Fruit fly (Drosophila melanogaster) whole organism, wandering third instar larva: Measurements from ENCODE around the gene CG42680.

Experiments
- Abd-B ChIP-seq: fragments of >200 bp; optimal IDR thresholded peaks from 2 replicates; lab custom pipeline; 2017; ENCODE audit warnings: missing biosample characterization, missing genetic modification characterization
- Dfd ChIP-seq: fragments of >200 bp; optimal IDR thresholded peaks from 2 replicates; lab custom pipeline; 2017; ENCODE audit warnings: missing biosample characterization, missing genetic modification characterization
- GATAd ChIP-seq: sonication (Bioruptor generic); optimal IDR thresholded peaks from 2 replicates; lab custom pipeline; 2016; ENCODE audit warnings: missing biosample characterization, missing genetic modification characterization
- Hr78 ChIP-seq: fragments of >200 bp; optimal IDR thresholded peaks from 2 replicates; lab custom pipeline; 2017; ENCODE audit warnings: missing biosample characterization, missing genetic modification characterization
- Hr83 ChIP-seq: fragments of 200-300 bp; sonication (Bioruptor generic); optimal IDR thresholded peaks from 2 replicates; lab custom pipeline; 2016; ENCODE audit warnings: missing biosample characterization, mild to moderate bottlenecking, missing genetic modification characterization, moderate library complexity; ENCODE audit not compliant: poor library complexity, severe bottlenecking
- OdsH ChIP-seq: fragments of 200-800 bp; sonication (Bioruptor generic); optimal IDR thresholded peaks from 2 replicates; lab custom pipeline; 2016; ENCODE audit warnings: missing biosample characterization, mild to moderate bottlenecking, missing genetic modification characterization
- Vsx2 ChIP-seq: fragments of 200-300, 225-300 bp; sonication (Bioruptor generic); optimal IDR thresholded peaks from 2 replicates; lab custom pipeline; 2018; ENCODE audit warnings: missing biosample characterization, missing genetic modification characterization; ENCODE audit not compliant: partially characterized antibody
- brk ChIP-seq: fragments of 200-800 bp; sonication (Bioruptor generic); optimal IDR thresholded peaks from 2 replicates; lab custom pipeline; 2016; ENCODE audit warnings: missing biosample characterization, mild to moderate bottlenecking, missing genetic modification characterization
- dsf ChIP-seq: sonication (Bioruptor generic); optimal IDR thresholded peaks from 2 replicates; lab custom pipeline; 2016; ENCODE audit warnings: missing biosample characterization, missing genetic modification characterization, borderline replicate concordance
- foxo ChIP-seq, 2 experiments: fragments of 200-800 bp; sonication (Bioruptor generic); optimal IDR thresholded peaks; 2 replicates in 1 of 2; 3 replicates in 1 of 2; lab custom pipeline; 2016 to 2017; ENCODE audit warnings: missing biosample characterization in 2 of 2, missing genetic modification characterization in 2 of 2
- fru ChIP-seq: fragments of 200-800 bp; sonication (Bioruptor generic); optimal IDR thresholded peaks from 3 replicates; lab custom pipeline; 2016; ENCODE audit warnings: missing biosample characterization, mild to moderate bottlenecking, missing genetic modification characterization
- h ChIP-seq: fragments of 200-800 bp; sonication (Bioruptor generic); optimal IDR thresholded peaks from 3 replicates; lab custom pipeline; 2016; ENCODE audit warnings: missing biosample characterization, mild to moderate bottlenecking, missing genetic modification characterization
- psq ChIP-seq: fragments of 200-800 bp; sonication (Bioruptor generic); optimal IDR thresholded peaks from 3 replicates; lab custom pipeline; 2017; ENCODE audit warnings: missing biosample characterization, mild to moderate bottlenecking, missing genetic modification characterization, moderate library complexity

DNA sequence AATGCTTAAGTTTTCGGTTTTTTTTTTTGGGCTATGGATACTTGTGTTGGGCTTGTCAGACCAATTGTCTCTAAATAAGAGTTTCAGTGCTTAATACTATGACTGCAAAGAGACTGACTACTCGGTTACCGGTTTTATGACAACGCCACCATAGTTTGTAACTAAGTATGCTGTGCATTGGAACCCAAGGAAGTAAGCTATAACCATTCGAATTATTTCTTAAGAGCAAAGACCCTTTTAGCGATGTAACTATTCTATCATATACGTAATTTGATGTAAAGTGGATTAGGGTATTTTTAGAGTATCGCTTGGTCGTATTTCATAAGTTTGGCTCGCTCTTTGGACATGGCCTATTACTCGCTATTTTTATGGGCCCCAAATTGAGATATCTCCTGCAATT, 39.0 kb downstream of the CG42680 start, which contains the start of gene CG4218:
- TF ChIP-seq brk (GFP tag; lab: Kevin White, UChicago) (no peak), Abd-B (GFP tag; lab: Kevin White, UChicago) (no peak), psq (no peak), Vsx2 (GFP tag; lab: Kevin White, UChicago) (no peak), foxo (GFP tag; optimal IDR thresholded peaks at IDR 0.05; lab: Kevin White, UChicago) (no peak), Dfd (GFP tag; lab: Kevin White, UChicago) (no peak), GATAd (no peak), fru (GFP tag; lab: Kevin White, UChicago) (no peak), OdsH (GFP tag; lab: Kevin White, UChicago) (no peak), Hr83 (GFP tag; lab: Kevin White, UChicago) (no peak), Hr78 (no peak), dsf (GFP tag; lab: Kevin White, UChicago) (no peak), h (GFP tag; lab: Kevin White, UChicago) (no peak)
